Worm (Caenorhabditis elegans): ENCODE measurements around the gene ugt-41.

ugt-41 gene

ce11 chrV:7163477-7164114 lies at the start of gene ugt-41:
Gene ugt-41, minus strand, starts transcription at chrV:7163595.
- TF ChIP-seq ceh-91 (GFP tag; IDR thresholded peaks at IDR 0.05) (no peak), akir-1 (GFP tag; optimal IDR thresholded peaks at IDR 0.05) (no peak), nhr-80 (tag; optimal IDR thresholded peaks at IDR 0.05) (peak; percentile 42), unc-62 (GFP tag; optimal IDR thresholded peaks at IDR 0.05) (peak; percentile 85), lin-40 (tag; optimal IDR thresholded peaks at IDR 0.05) (peak; percentile 18)

- no peak for TF ChIP-seq ztf-28 (GFP tag; IDR thresholded peaks at IDR 0.05)
- no peak for TF ChIP-seq dpff-1 (tag; optimal IDR thresholded peaks at IDR 0.05)
- no peak for TF ChIP-seq hlh-26 (GFP tag; conservative IDR thresholded peaks at IDR 0.05)
- TF ChIP-seq attf-3 (GFP tag; conservative IDR thresholded peaks at IDR 0.05): no peak
- TF ChIP-seq nfyb-1 (GFP tag; IDR thresholded peaks at IDR 0.05): no peak
- no peak for TF ChIP-seq ccch-3 (GFP tag; optimal IDR thresholded peaks at IDR 0.05)
- TF ChIP-seq xnd-1 (tag; optimal IDR thresholded peaks at IDR 0.05): no peak
These were observed 45.6 kb upstream of the ugt-41 start for ce11 chrV:7209001-7209400.

- TF ChIP-seq B0035.1 (tag; optimal IDR thresholded peaks at IDR 0.05): no peak
- TF ChIP-seq atf-7 (tag; optimal IDR thresholded peaks at IDR 0.05): no peak
- no peak for TF ChIP-seq sptf-2 (GFP tag; optimal IDR thresholded peaks at IDR 0.05)
- no peak for TF ChIP-seq tbx-9 (tag; optimal IDR thresholded peaks at IDR 0.05; ENCODE audit: borderline replicate concordance)
- no peak for TF ChIP-seq lin-54 (GFP tag; optimal IDR thresholded peaks at IDR 0.05)
- TF ChIP-seq tbp1 (GFP tag; optimal IDR thresholded peaks at IDR 0.05): no peak
- TF ChIP-seq ztf-22 (GFP tag; optimal IDR thresholded peaks at IDR 0.05): no peak
- TF ChIP-seq F39B2.1 (GFP tag; IDR thresholded peaks at IDR 0.05): no peak
- TF ChIP-seq snpc-1.3 (tag; optimal IDR thresholded peaks at IDR 0.05; ENCODE audit: insufficient read depth): no peak
- TF ChIP-seq madf-3 (GFP tag; IDR thresholded peaks at IDR 0.05): no peak
These were observed 38.0 kb upstream of the ugt-41 start for ce11 chrV:7201353-7201752.

ce11 chrV:7199932-7200331 lies 36.5 kb upstream of the ugt-41 start, which contains the start of gene F09G2.1:
Gene F09G2.1, plus strand, starts transcription at chrV:7200232.
- no peak for TF ChIP-seq sdz-38 (tag; optimal IDR thresholded peaks at IDR 0.05)

- TF ChIP-seq tbx-9 (tag; optimal IDR thresholded peaks at IDR 0.05; ENCODE audit: borderline replicate concordance): no peak
- no peak for TF ChIP-seq F37B4.10 (GFP tag; IDR thresholded peaks at IDR 0.05)
- no peak for TF ChIP-seq ceh-40 (GFP tag; IDR thresholded peaks at IDR 0.05)
- TF ChIP-seq rpc-1 (optimal IDR thresholded peaks at IDR 0.05): no peak
- TF ChIP-seq rpc-1 (tag; optimal IDR thresholded peaks at IDR 0.05): no peak
- TF ChIP-seq hmg-20 (GFP tag; IDR thresholded peaks at IDR 0.05): no peak
- peak; percentile 50 for TF ChIP-seq snpc-1.1 (tag; optimal IDR thresholded peaks at IDR 0.05; ENCODE audit: insufficient read depth)
- TF ChIP-seq madf-8 (GFP tag; conservative IDR thresholded peaks at IDR 0.05): peak; percentile 75
- peak; percentile 7 for TF ChIP-seq efl-1 (GFP tag; optimal IDR thresholded peaks at IDR 0.05)
- TF ChIP-seq nhr-27 (tag; optimal IDR thresholded peaks at IDR 0.05): no peak
- TF ChIP-seq ztf-22 (GFP tag; optimal IDR thresholded peaks at IDR 0.05): no peak
- TF ChIP-seq ztf-6 (GFP tag; IDR thresholded peaks at IDR 0.05): no peak
- TF ChIP-seq hsf-1 (GFP tag; IDR thresholded peaks at IDR 0.05): 0 out of 2 replicates have a peak, but pooled peaks have one; percentile 14
- TF ChIP-seq madf-6 (GFP tag; IDR thresholded peaks at IDR 0.05): peak; percentile 93
- peak; percentile 31 for TF ChIP-seq tbp1 (GFP tag; optimal IDR thresholded peaks at IDR 0.05)
- no peak for TF ChIP-seq F22D6.2 (tag; optimal IDR thresholded peaks at IDR 0.05)
- TF ChIP-seq unc-62 (GFP tag; optimal IDR thresholded peaks at IDR 0.05): no peak
- peak; percentile 54 for TF ChIP-seq lin-54 (GFP tag; optimal IDR thresholded peaks at IDR 0.05)
- TF ChIP-seq ztf-28 (GFP tag; IDR thresholded peaks at IDR 0.05): no peak
- no peak for TF ChIP-seq ceh-58 (GFP tag; IDR thresholded peaks at IDR 0.05)
- no peak for TF ChIP-seq B0336.3 (GFP tag; IDR thresholded peaks at IDR 0.05)
- peak; percentile 97 for TF ChIP-seq lsl-1 (GFP tag; optimal IDR thresholded peaks at IDR 0.05)
- TF ChIP-seq ceh-91 (GFP tag; IDR thresholded peaks at IDR 0.05): peak; percentile 51
- no peak for TF ChIP-seq sea-2 (GFP tag; IDR thresholded peaks at IDR 0.05)
- no peak for TF ChIP-seq Y67H2A.10 (GFP tag; conservative IDR thresholded peaks at IDR 0.05)
- no peak for TF ChIP-seq nhr-80 (tag; optimal IDR thresholded peaks at IDR 0.05)
These were observed 35.7 kb upstream of the ugt-41 start for ce11 chrV:7199077-7199476.
